Fruit fly (Drosophila melanogaster): ENCODE measurements around the gene Odj.

Gene Odj

dm6 chr3R:17805092-17805491 lies 3.9 kb downstream of the Odj start, which contains the start of gene Nnk (continued):
- TF ChIP-seq vnd (GFP tag; IDR thresholded peaks at IDR 0.05; ENCODE audit: partially characterized antibody) = no peak
- TF ChIP-seq pb (GFP tag; optimal IDR thresholded peaks at IDR 0.05) = no peak
- no peak for TF ChIP-seq CG12104 (GFP tag; optimal IDR thresholded peaks at IDR 0.05)
- TF ChIP-seq gsb (GFP tag; IDR thresholded peaks at IDR 0.05) = no peak
- no peak for TF ChIP-seq CG3163 (GFP tag; optimal IDR thresholded peaks at IDR 0.05)
- no peak for TF ChIP-seq Hey (tag; optimal IDR thresholded peaks at IDR 0.05)
- peak; percentile 7 for TF ChIP-seq HmgZ (tag; optimal IDR thresholded peaks at IDR 0.05)
- no peak for TF ChIP-seq Meics (GFP tag; optimal IDR thresholded peaks at IDR 0.05)
- no peak for TF ChIP-seq H2.0 (GFP tag; IDR thresholded peaks at IDR 0.05)
- no peak for TF ChIP-seq CG12391 (tag; optimal IDR thresholded peaks at IDR 0.05)
- no peak for TF ChIP-seq Spps (tag; optimal IDR thresholded peaks at IDR 0.05)
- TF ChIP-seq CG11560 (tag; IDR thresholded peaks at IDR 0.05) = no peak
- no peak for TF ChIP-seq sqz (GFP tag; optimal IDR thresholded peaks at IDR 0.05)
- TF ChIP-seq CG11696 (GFP tag; IDR thresholded peaks at IDR 0.05) = no peak
- TF ChIP-seq Dref (GFP tag; IDR thresholded peaks at IDR 0.05) = no peak
- TF ChIP-seq H15 (GFP tag; IDR thresholded peaks at IDR 0.05) = no peak
- TF ChIP-seq CG17612 (GFP tag; IDR thresholded peaks at IDR 0.05) = no peak
- no peak for TF ChIP-seq CG14014 (GFP tag; IDR thresholded peaks at IDR 0.05)
- peak; percentile 5 for TF ChIP-seq CoRest (tag; optimal IDR thresholded peaks at IDR 0.05)
- TF ChIP-seq CG11085 (GFP tag; IDR thresholded peaks at IDR 0.05) = no peak
- no peak for TF ChIP-seq jumu (GFP tag; optimal IDR thresholded peaks at IDR 0.05)
- TF ChIP-seq dmrt11E (tag; optimal IDR thresholded peaks at IDR 0.05) = no peak
- TF ChIP-seq CG1602 (GFP tag; optimal IDR thresholded peaks at IDR 0.05) = no peak
- no peak for TF ChIP-seq fd96Cb (tag; optimal IDR thresholded peaks at IDR 0.05)
- no peak for TF ChIP-seq CG10462 (GFP tag; optimal IDR thresholded peaks at IDR 0.05)
- TF ChIP-seq Nf-YC (tag; optimal IDR thresholded peaks at IDR 0.05) = no peak
- TF ChIP-seq btn (GFP tag; optimal IDR thresholded peaks at IDR 0.05) = no peak
- TF ChIP-seq usp (GFP tag; optimal IDR thresholded peaks at IDR 0.05) = no peak
- TF ChIP-seq CTCF (GFP tag; optimal IDR thresholded peaks at IDR 0.05) = peak; percentile 34
- no peak for TF ChIP-seq ems (GFP tag; optimal IDR thresholded peaks at IDR 0.05)
- no peak for TF ChIP-seq CkIIα-i1 (GFP tag; IDR thresholded peaks at IDR 0.05)
- no peak for TF ChIP-seq CG17361 (GFP tag; IDR thresholded peaks at IDR 0.05)
- TF ChIP-seq CG10431 (GFP tag; optimal IDR thresholded peaks at IDR 0.05) = no peak
- TF ChIP-seq YL-1 (GFP tag; optimal IDR thresholded peaks at IDR 0.05) = no peak
- no peak for TF ChIP-seq unpg (GFP tag; optimal IDR thresholded peaks at IDR 0.05)
- no peak for TF ChIP-seq Oli (tag; optimal IDR thresholded peaks at IDR 0.05)
- TF ChIP-seq abd-A (tag; optimal IDR thresholded peaks at IDR 0.05) = no peak
- TF ChIP-seq CG2116 (GFP tag; optimal IDR thresholded peaks at IDR 0.05) = no peak
- no peak for TF ChIP-seq gem (tag; optimal IDR thresholded peaks at IDR 0.05)
- no peak for TF ChIP-seq Ada2b (GFP tag; IDR thresholded peaks at IDR 0.05)
- no peak for TF ChIP-seq HHEX (GFP tag; optimal IDR thresholded peaks at IDR 0.05)
- TF ChIP-seq psq (GFP tag; optimal IDR thresholded peaks at IDR 0.05) = no peak
- no peak for TF ChIP-seq nmo (GFP tag; optimal IDR thresholded peaks at IDR 0.05)
- no peak for TF ChIP-seq CG3281 (GFP tag; optimal IDR thresholded peaks at IDR 0.05)
- TF ChIP-seq Antp (GFP tag; optimal IDR thresholded peaks at IDR 0.05) = no peak
- no peak for TF ChIP-seq Dfd (GFP tag; optimal IDR thresholded peaks at IDR 0.05)
- TF ChIP-seq CG14710 (tag; optimal IDR thresholded peaks at IDR 0.05) = peak; percentile 30
- TF ChIP-seq Gug (GFP tag; IDR thresholded peaks at IDR 0.05) = no peak
- no peak for TF ChIP-seq CG14441 (GFP tag; IDR thresholded peaks at IDR 0.05)
- TF ChIP-seq Adf1 (GFP tag; IDR thresholded peaks at IDR 0.05) = no peak
- TF ChIP-seq Jarid2 (GFP tag; optimal IDR thresholded peaks at IDR 0.05) = no peak
- TF ChIP-seq MBD-R2 (GFP tag; IDR thresholded peaks at IDR 0.05) = peak; percentile 88
- no peak for TF ChIP-seq Bteb2 (GFP tag; optimal IDR thresholded peaks at IDR 0.05)
- no peak for TF ChIP-seq D19A (tag; optimal IDR thresholded peaks at IDR 0.05)
